Worm (Caenorhabditis elegans) whole organism, mixed stage, embryonic: Measurements from ENCODE around the gene ace-1.
A peak's percentile ranks its signal among the peaks of the same experiment; 100 is the strongest.

Experiments
- cnd-1 ChIP-seq: fragments of 200-800 bp; sonication (Bioruptor generic); optimal IDR thresholded peaks from 2 replicates; lab custom pipeline; 2018; ENCODE audit warnings: mild to moderate bottlenecking, missing genetic modification characterization, missing compliant biosample characterization
- elt-3 ChIP-seq: fragments of 150-350 bp; optimal IDR thresholded peaks from 2 replicates; lab custom pipeline; 2014; ENCODE audit warnings: missing biosample characterization, missing genetic modification characterization
- lsy-2 ChIP-seq: fragments of 150-350 bp; optimal IDR thresholded peaks from 2 replicates; lab custom pipeline; 2014; ENCODE audit warnings: missing biosample characterization, missing genetic modification characterization
- mab-5 ChIP-seq: fragments of 150-350 bp; optimal IDR thresholded peaks from 2 replicates; lab custom pipeline; 2014; ENCODE audit warnings: missing biosample characterization, missing genetic modification characterization
- mep-1 ChIP-seq: fragments of 150-350 bp; optimal IDR thresholded peaks from 2 replicates; lab custom pipeline; 2017; ENCODE audit warnings: missing biosample characterization, missing genetic modification reagents, missing genetic modification characterization, inconsistent platforms
- nhr-237 ChIP-seq: fragments of 150-350 bp; optimal IDR thresholded peaks from 2 replicates; lab custom pipeline; 2014; ENCODE audit warnings: missing biosample characterization, missing genetic modification characterization
- snpc-4 ChIP-seq: fragments of 150-350 bp; optimal IDR thresholded peaks from 2 replicates; lab custom pipeline; 2014; ENCODE audit warnings: missing biosample characterization, missing genetic modification characterization
- unc-62 ChIP-seq: fragments of 150-350 bp; optimal IDR thresholded peaks from 2 replicates; lab custom pipeline; 2014; ENCODE audit warnings: missing biosample characterization, missing genetic modification reagents, missing genetic modification characterization

- TF ChIP-seq nhr-237: no peak
- peak; percentile 21 for TF ChIP-seq cnd-1 (tag; lab: Kevin White, UChicago)
- no peak for TF ChIP-seq mep-1 (tag; lab: Kevin White, UChicago)
- no peak for TF ChIP-seq lsy-2 (tag; lab: Kevin White, UChicago)
- TF ChIP-seq mab-5 (tag; lab: Kevin White, UChicago): no peak
- TF ChIP-seq snpc-4 (tag; lab: Kevin White, UChicago): no peak
- TF ChIP-seq elt-3 (tag; lab: Kevin White, UChicago): no peak
- TF ChIP-seq unc-62 (GFP tag; lab: Kevin White, UChicago): no peak
These were observed 47.5 kb downstream of the ace-1 start for ce11 chrX:16414572-16414971.
